Fruit fly (Drosophila melanogaster) whole organism, embryonic: ENCODE results near the gene CG8460.
A peak's percentile ranks its signal among the peaks of the same experiment; 100 is the strongest.

Experiments used
- Bdp1 ChIP-seq: fragments of 200-800 bp; sonication (Bioruptor generic); optimal IDR thresholded peaks from 3 replicates; lab custom pipeline; 2016; ENCODE audit warnings: missing biosample characterization, missing genetic modification characterization
- CG10267 ChIP-seq: fragments of 200-800 bp; sonication (Bioruptor generic); optimal IDR thresholded peaks from 2 replicates; lab custom pipeline; 2018; ENCODE audit warnings: missing biosample characterization, mild to moderate bottlenecking, missing genetic modification characterization, moderate library complexity
- CG10462 ChIP-seq: fragments of 200-800 bp; sonication (Bioruptor generic); optimal IDR thresholded peaks from 2 replicates; lab custom pipeline; 2016; ENCODE audit warnings: missing biosample characterization, missing genetic modification characterization
- CG11093 ChIP-seq: fragments of 200-800 bp; sonication (Bioruptor generic); IDR thresholded peaks from 3 replicates; pipeline ENCODE4 v1.3.6; 2022; ENCODE audit warnings: missing biosample characterization, missing genetic modification characterization
- CG13287 ChIP-seq: fragments of 200-800 bp; sonication (Bioruptor generic); IDR thresholded peaks from 2 replicates; pipeline ENCODE4 v1.3.6; 2022; ENCODE audit warnings: missing biosample characterization, missing genetic modification characterization; ENCODE audit not compliant: partially characterized antibody
- CG14965 ChIP-seq: fragments of 200-800 bp; sonication (Bioruptor generic); optimal IDR thresholded peaks from 2 replicates; lab custom pipeline; 2016; ENCODE audit warnings: missing biosample characterization, missing genetic modification characterization, borderline replicate concordance
- CG1602 ChIP-seq: fragments of 200-800 bp; sonication (Bioruptor generic); optimal IDR thresholded peaks from 3 replicates; lab custom pipeline; 2016; ENCODE audit warnings: missing biosample characterization, missing genetic modification characterization
- CG16779 ChIP-seq: fragments of 200-800 bp; sonication (Bioruptor generic); IDR thresholded peaks from 2 replicates; pipeline ENCODE4 v1.3.6; 2022; ENCODE audit warnings: missing biosample characterization, missing genetic modification characterization
- CG17612 ChIP-seq: fragments of 200-800 bp; sonication (Bioruptor generic); IDR thresholded peaks from 2 replicates; pipeline ENCODE4 v1.3.6; 2022; ENCODE audit warnings: missing biosample characterization, missing genetic modification characterization
- CG18764 ChIP-seq: fragments of 200-800 bp; sonication (Bioruptor generic); optimal IDR thresholded peaks from 3 replicates; lab custom pipeline; 2016; ENCODE audit warnings: missing biosample characterization, missing genetic modification characterization
- CG2129 ChIP-seq: fragments of 200-800 bp; sonication (Bioruptor generic); IDR thresholded peaks from 2 replicates; pipeline ENCODE4 v1.3.6; 2022; ENCODE audit warnings: missing biosample characterization, missing genetic modification characterization; ENCODE audit not compliant: partially characterized antibody
- CG33213 ChIP-seq: fragments of 200-800 bp; sonication (Bioruptor generic); optimal IDR thresholded peaks from 3 replicates; lab custom pipeline; 2016; ENCODE audit warnings: missing biosample characterization, missing genetic modification characterization
- CG5245 ChIP-seq: fragments of 200-800 bp; sonication (Bioruptor generic); optimal IDR thresholded peaks from 3 replicates; lab custom pipeline; 2016; ENCODE audit warnings: missing biosample characterization, missing genetic modification characterization
- CG7839 ChIP-seq: fragments of 200-800 bp; sonication (Bioruptor generic); optimal IDR thresholded peaks from 3 replicates; lab custom pipeline; 2018; ENCODE audit warnings: missing biosample characterization, mild to moderate bottlenecking, missing genetic modification characterization, moderate library complexity
- CG9727 ChIP-seq: fragments of 200-800 bp; sonication (Bioruptor generic); optimal IDR thresholded peaks from 3 replicates; lab custom pipeline; 2017; ENCODE audit warnings: missing biosample characterization, mild to moderate bottlenecking, missing genetic modification characterization
- Deaf1 ChIP-seq: fragments of 200-800 bp; optimal IDR thresholded peaks from 3 replicates; lab custom pipeline; 2019; ENCODE audit warnings: missing biosample characterization, mild to moderate bottlenecking, missing genetic modification characterization, moderate library complexity
- Dfd ChIP-seq, 2 experiments: fragments of >200 bp; optimal IDR thresholded peaks; 2 replicates each; lab custom pipeline; 2017; ENCODE audit warnings: missing biosample characterization in 2 of 2, missing genetic modification characterization in 2 of 2
- Dref ChIP-seq: fragments of 200-800 bp; sonication (Bioruptor generic); IDR thresholded peaks from 2 replicates; pipeline ENCODE4 v1.3.6; 2022; ENCODE audit warnings: missing biosample characterization, missing genetic modification characterization
- E2f1 ChIP-seq: fragments of 200-800 bp; sonication (Bioruptor generic); IDR thresholded peaks from 2 replicates; pipeline ENCODE4 v1.3.6; 2022; ENCODE audit warnings: missing biosample characterization, missing genetic modification characterization
- ERR ChIP-seq: fragments of 200-800 bp; sonication (Bioruptor generic); optimal IDR thresholded peaks from 2 replicates; lab custom pipeline; 2016; ENCODE audit warnings: missing biosample characterization, missing genetic modification characterization
- Gug ChIP-seq: fragments of 200-800 bp; sonication (Bioruptor generic); IDR thresholded peaks from 4 replicates; pipeline ENCODE4 v1.3.6; 2022; ENCODE audit warnings: missing biosample characterization, missing genetic modification characterization
- H15 ChIP-seq: fragments of 200-800 bp; sonication (Bioruptor generic); IDR thresholded peaks from 3 replicates; pipeline ENCODE4 v1.3.6; 2022; ENCODE audit warnings: missing biosample characterization, missing genetic modification characterization
- HHEX ChIP-seq: fragments of 200-800 bp; sonication (Bioruptor generic); optimal IDR thresholded peaks from 3 replicates; lab custom pipeline; 2017; ENCODE audit warnings: missing biosample characterization, mild to moderate bottlenecking, missing genetic modification characterization, missing genetic modification reagents
- Hmx ChIP-seq: fragments of 200-800 bp; sonication (Bioruptor generic); optimal IDR thresholded peaks from 2 replicates; lab custom pipeline; 2016; ENCODE audit warnings: missing biosample characterization, missing genetic modification characterization
- Hr39 ChIP-seq: fragments of >200 bp; optimal IDR thresholded peaks from 2 replicates; lab custom pipeline; 2017
- Lhr ChIP-seq: fragments of 200-800 bp; sonication (Bioruptor generic); optimal IDR thresholded peaks from 3 replicates; lab custom pipeline; 2017; ENCODE audit warnings: mild to moderate bottlenecking, missing biosample characterization, missing genetic modification reagents, missing genetic modification characterization
- Neu2 ChIP-seq: fragments of 200-800 bp; sonication (Bioruptor generic); optimal IDR thresholded peaks from 3 replicates; lab custom pipeline; 2016; ENCODE audit warnings: missing biosample characterization, missing genetic modification characterization, borderline replicate concordance
- Nf-YC ChIP-seq: fragments of 200-800 bp; optimal IDR thresholded peaks from 3 replicates; lab custom pipeline; 2019; ENCODE audit warnings: missing biosample characterization, mild to moderate bottlenecking, missing genetic modification characterization, moderate library complexity
- Sin3A ChIP-seq: fragments of >200 bp; optimal IDR thresholded peaks from 2 replicates; lab custom pipeline; 2018
- Spps ChIP-seq: fragments of 200-800 bp; sonication (Bioruptor generic); optimal IDR thresholded peaks from 2 replicates; lab custom pipeline; 2018; ENCODE audit warnings: missing biosample characterization, mild to moderate bottlenecking, missing genetic modification characterization
- caup ChIP-seq: fragments of 200-800 bp; sonication (Bioruptor generic); optimal IDR thresholded peaks from 3 replicates; lab custom pipeline; 2017; ENCODE audit warnings: missing biosample characterization, mild to moderate bottlenecking, missing genetic modification characterization, moderate library complexity; ENCODE audit not compliant: severe bottlenecking
- cg ChIP-seq: fragments of 200-800 bp; sonication (Bioruptor generic); optimal IDR thresholded peaks from 3 replicates; lab custom pipeline; 2019; ENCODE audit warnings: missing biosample characterization, mild to moderate bottlenecking, missing genetic modification characterization, moderate library complexity
- chinmo ChIP-seq: fragments of 200-800 bp; sonication (Bioruptor generic); IDR thresholded peaks from 4 replicates; pipeline ENCODE4 v1.3.6; 2022; ENCODE audit warnings: missing biosample characterization, missing genetic modification characterization; ENCODE audit not compliant: partially characterized antibody
- da ChIP-seq: fragments of 200-800 bp; sonication (Bioruptor generic); optimal IDR thresholded peaks from 2 replicates; lab custom pipeline; 2016; ENCODE audit warnings: missing biosample characterization, missing genetic modification characterization
- dati ChIP-seq: fragments of 200-800 bp; sonication (Bioruptor generic); IDR thresholded peaks from 2 replicates; pipeline ENCODE4 v1.3.6; 2022; ENCODE audit warnings: missing biosample characterization, missing genetic modification characterization
- disco-r ChIP-seq: fragments of 200-800 bp; sonication (Bioruptor generic); optimal IDR thresholded peaks from 2 replicates; lab custom pipeline; 2016; ENCODE audit warnings: missing biosample characterization, missing genetic modification characterization
- emc ChIP-seq: fragments of 200-800 bp; sonication (Bioruptor generic); optimal IDR thresholded peaks from 2 replicates; lab custom pipeline; 2016; ENCODE audit warnings: missing biosample characterization, missing genetic modification characterization
- esg ChIP-seq: fragments of 200-800 bp; sonication (Bioruptor generic); conservative IDR thresholded peaks from 2 replicates; pipeline ENCODE4 v1.3.6; 2022; ENCODE audit warnings: missing biosample characterization, missing genetic modification characterization
- eve ChIP-seq, 2 experiments: fragments of >200 bp; optimal IDR thresholded peaks; 2 replicates each; lab custom pipeline; 2017; ENCODE audit warnings: missing biosample characterization in 2 of 2, missing genetic modification characterization in 2 of 2
- ftz-f1 ChIP-seq: fragments of 200-800 bp; sonication (Bioruptor generic); optimal IDR thresholded peaks from 2 replicates; lab custom pipeline; 2016; ENCODE audit warnings: missing biosample characterization, missing genetic modification characterization
- grn ChIP-seq: fragments of 200-800 bp; sonication (Bioruptor generic); optimal IDR thresholded peaks from 3 replicates; lab custom pipeline; 2017; ENCODE audit warnings: missing biosample characterization, missing genetic modification characterization
- ham ChIP-seq: fragments of 200-800 bp; sonication (Bioruptor generic); IDR thresholded peaks from 2 replicates; pipeline ENCODE4 v1.3.6; 2022; ENCODE audit warnings: missing biosample characterization, missing genetic modification characterization
- hb ChIP-seq: fragments of 200-800 bp; sonication (Bioruptor generic); IDR thresholded peaks from 3 replicates; pipeline ENCODE4 v1.3.6; 2022; ENCODE audit warnings: missing biosample characterization, missing genetic modification characterization; ENCODE audit not compliant: partially characterized antibody
- hth ChIP-seq: fragments of >200 bp; optimal IDR thresholded peaks from 2 replicates; lab custom pipeline; 2017; ENCODE audit warnings: inconsistent platforms
- klu ChIP-seq: fragments of 200-800 bp; sonication (Bioruptor generic); IDR thresholded peaks from 2 replicates; pipeline ENCODE4 v1.3.6; 2022; ENCODE audit warnings: missing biosample characterization, missing genetic modification characterization
- pfk ChIP-seq: fragments of 200-800 bp; sonication (Bioruptor generic); optimal IDR thresholded peaks from 2 replicates; lab custom pipeline; 2018; ENCODE audit warnings: missing biosample characterization, mild to moderate bottlenecking, missing genetic modification characterization, moderate library complexity
- pzg ChIP-seq: fragments of 200-800 bp; sonication (Bioruptor generic); optimal IDR thresholded peaks from 3 replicates; lab custom pipeline; 2018; ENCODE audit warnings: missing biosample characterization, mild to moderate bottlenecking, missing genetic modification characterization, moderate library complexity
- sens ChIP-seq: fragments of 200-800 bp; sonication (Bioruptor generic); peaks from one replicate; lab custom pipeline; 2016; ENCODE audit warnings: missing biosample characterization, missing genetic modification characterization
- sim ChIP-seq: fragments of 200-800 bp; sonication (Bioruptor generic); IDR thresholded peaks from 2 replicates; pipeline ENCODE4 v1.3.6; 2022; ENCODE audit warnings: missing biosample characterization, missing genetic modification characterization
- tll ChIP-seq, 2 experiments: fragments of 200-800 bp in 1 of 2; fragments of >200 bp in 1 of 2; sonication (Bioruptor generic) in 1 of 2; optimal IDR thresholded peaks; 2 replicates each; lab custom pipeline; 2017 to 2019; ENCODE audit warnings: missing biosample characterization in 2 of 2, missing genetic modification characterization in 2 of 2, mild to moderate bottlenecking in 1 of 2, moderate library complexity in 1 of 2
- tup ChIP-seq: fragments of 200-800 bp; sonication (Bioruptor generic); optimal IDR thresholded peaks from 2 replicates; lab custom pipeline; 2016; ENCODE audit warnings: missing biosample characterization, mild to moderate bottlenecking, missing genetic modification characterization, moderate library complexity
- vfl ChIP-seq: fragments of 200-800 bp; sonication (Bioruptor generic); optimal IDR thresholded peaks from 2 replicates; lab custom pipeline; 2016; ENCODE audit warnings: missing biosample characterization, missing genetic modification characterization
- zf30C ChIP-seq: fragments of 200-800 bp; sonication (Bioruptor generic); optimal IDR thresholded peaks from 3 replicates; lab custom pipeline; 2018; ENCODE audit warnings: missing biosample characterization, mild to moderate bottlenecking, missing genetic modification characterization

Gene CG8460

dm6 chr2L:8198757-8199156 is 1.8 kb downstream of the CG8460 start, which contains the start of gene PGAP5 (continued):
- TF ChIP-seq CG10462 (GFP tag; lab: Kevin White, UChicago): no peak
- TF ChIP-seq Dfd (GFP tag; optimal IDR thresholded peaks at IDR 0.05; lab: Kevin White, UChicago): no peak
- no peak for TF ChIP-seq CG14965
- no peak for TF ChIP-seq Neu2 (GFP tag; lab: Kevin White, UChicago)
- TF ChIP-seq CG16779 (GFP tag; lab: Robert Waterston, UW): no peak
- no peak for TF ChIP-seq Spps
- TF ChIP-seq CG10267 (tag; lab: Kevin White, UChicago): peak; percentile 93
- TF ChIP-seq klu (GFP tag; lab: Robert Waterston, UW): no peak
- TF ChIP-seq CG2129 (GFP tag; lab: Robert Waterston, UW): peak; percentile 94
- no peak for TF ChIP-seq disco-r (GFP tag; lab: Kevin White, UChicago)
- TF ChIP-seq hth (lab: Kevin White, UChicago): no peak
- peak; percentile 93 for TF ChIP-seq chinmo (GFP tag; lab: Robert Waterston, UW)
- no peak for TF ChIP-seq E2f1 (GFP tag; lab: Robert Waterston, UW)
- TF ChIP-seq CG5245 (GFP tag; lab: Kevin White, UChicago): no peak
- TF ChIP-seq Lhr (GFP tag; lab: Kevin White, UChicago): no peak
- no peak for TF ChIP-seq Hr39 (lab: Kevin White, UChicago)
- TF ChIP-seq cg: no peak
- TF ChIP-seq Deaf1 (tag; lab: Kevin White, UChicago): no peak
- TF ChIP-seq emc (GFP tag; lab: Kevin White, UChicago): no peak
- TF ChIP-seq caup (GFP tag; lab: Kevin White, UChicago): no peak
- TF ChIP-seq CG1602 (GFP tag; lab: Kevin White, UChicago): no peak
- no peak for TF ChIP-seq vfl (GFP tag; lab: Kevin White, UChicago)
- no peak for TF ChIP-seq zf30C (GFP tag; lab: Kevin White, UChicago)
- peak; percentile 79 for TF ChIP-seq hb
- no peak for TF ChIP-seq CG9727 (GFP tag; lab: Kevin White, UChicago)
- TF ChIP-seq tll (GFP tag; optimal IDR thresholded peaks at IDR 0.05; lab: Kevin White, UChicago): no peak
- no peak for TF ChIP-seq ERR (GFP tag; lab: Kevin White, UChicago)
- peak; percentile 99 for TF ChIP-seq CG13287 (GFP tag; lab: Robert Waterston, UW)
- no peak for TF ChIP-seq esg (GFP tag; lab: Robert Waterston, UW)
- TF ChIP-seq grn (GFP tag; lab: Kevin White, UChicago): no peak
- TF ChIP-seq Bdp1 (GFP tag; lab: Kevin White, UChicago): no peak
- TF ChIP-seq CG17612 (GFP tag; lab: Robert Waterston, UW): no peak
- peak; percentile 84 for TF ChIP-seq sens (GFP tag; lab: Kevin White, UChicago)
- TF ChIP-seq eve (GFP tag; optimal IDR thresholded peaks at IDR 0.05; lab: Kevin White, UChicago): no peak
- TF ChIP-seq da (GFP tag; lab: Kevin White, UChicago): no peak
- TF ChIP-seq H15 (GFP tag; lab: Robert Waterston, UW): no peak
- no peak for TF ChIP-seq CG11093 (GFP tag; lab: Robert Waterston, UW)
- TF ChIP-seq Dref (GFP tag; lab: Robert Waterston, UW): peak; percentile 89
- TF ChIP-seq pzg (GFP tag; lab: Kevin White, UChicago): peak; percentile 84
- TF ChIP-seq Sin3A: peak; percentile 61
- no peak for TF ChIP-seq CG7839 (tag; lab: Kevin White, UChicago)
- TF ChIP-seq dati (GFP tag; lab: Robert Waterston, UW): no peak
- TF ChIP-seq Gug (GFP tag; lab: Robert Waterston, UW): no peak
- TF ChIP-seq Hmx (GFP tag; lab: Kevin White, UChicago): no peak
- TF ChIP-seq ham: no peak
- TF ChIP-seq tup (GFP tag; lab: Kevin White, UChicago): no peak
- no peak for TF ChIP-seq Nf-YC (tag; lab: Kevin White, UChicago)
- no peak for TF ChIP-seq HHEX
- TF ChIP-seq pfk: no peak
- no peak for TF ChIP-seq ftz-f1 (GFP tag; lab: Kevin White, UChicago)
- no peak for TF ChIP-seq CG33213 (GFP tag; lab: Kevin White, UChicago)
- TF ChIP-seq CG18764 (GFP tag; lab: Kevin White, UChicago): no peak
- TF ChIP-seq sim (GFP tag; lab: Robert Waterston, UW): no peak
